Worm (Caenorhabditis elegans): ENCODE results near the gene F20D6.5.

F20D6.5 gene

ce11 chrV:8161699-8162098, at the start of gene F20D6.5:
F20D6.5 (plus strand) TSS chrV:8161957.
- TF ChIP-seq C34F6.9 (tag; optimal IDR thresholded peaks at IDR 0.05) (no peak), sma-9 (GFP tag; optimal IDR thresholded peaks at IDR 0.05) (peak; percentile 64), sma-9 (tag; optimal IDR thresholded peaks at IDR 0.05) (no peak), fos-1 (tag; optimal IDR thresholded peaks at IDR 0.05) (peak; percentile 18)

- TF ChIP-seq F13H6.1 (tag; optimal IDR thresholded peaks at IDR 0.05) (no peak), lin-11 (tag; optimal IDR thresholded peaks at IDR 0.05) (no peak), ceh-16 (tag; optimal IDR thresholded peaks at IDR 0.05) (no peak), unc-39 (tag; optimal IDR thresholded peaks at IDR 0.05) (no peak), nhr-25 (tag; optimal IDR thresholded peaks at IDR 0.05) (no peak), elt-3 (tag; optimal IDR thresholded peaks at IDR 0.05) (no peak), skn-1 (tag; optimal IDR thresholded peaks at IDR 0.05) (no peak), nhr-11 (tag; optimal IDR thresholded peaks at IDR 0.05) (no peak), lsy-2 (tag; optimal IDR thresholded peaks at IDR 0.05) (no peak), nhr-12 (tag; optimal IDR thresholded peaks at IDR 0.05) (no peak), Y55F3AM.14 (GFP tag; optimal IDR thresholded peaks at IDR 0.05) (no peak), C34F6.9 (tag; optimal IDR thresholded peaks at IDR 0.05) (no peak), ztf-11 (tag; optimal IDR thresholded peaks at IDR 0.05) (no peak)
These were observed 47.2 kb upstream of the F20D6.5 start for ce11 chrV:8114542-8114941.

DNA sequence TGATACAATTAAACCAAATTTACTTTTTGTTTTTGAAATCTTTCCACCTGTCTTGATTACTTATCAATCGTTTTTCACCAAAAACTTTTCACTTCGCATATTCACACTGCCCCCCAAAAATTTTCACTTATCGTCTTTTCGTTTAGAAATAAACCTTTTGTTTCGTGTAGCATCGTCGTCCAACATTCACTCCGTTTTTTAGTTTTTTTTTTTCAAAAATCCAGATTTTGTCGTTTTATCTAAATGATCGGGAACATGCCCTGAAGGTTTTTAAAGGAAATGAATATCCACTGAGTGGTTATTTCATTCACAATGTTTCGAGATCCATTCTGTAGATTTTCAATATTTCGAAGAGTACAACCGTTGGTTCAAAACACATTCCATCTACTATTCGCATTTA, 43.8 kb upstream of the F20D6.5 start, which contains the start of gene D1014.7:
TSS of gene D1014.7 (plus strand) at position 301 of the 400 bp plus-strand sequence.
- TF ChIP-seq gmeb-1 (tag; optimal IDR thresholded peaks at IDR 0.05): no peak
- no peak for TF ChIP-seq nhr-6 (tag; optimal IDR thresholded peaks at IDR 0.05)
- TF ChIP-seq mbf-1 (tag; optimal IDR thresholded peaks at IDR 0.05): no peak
- no peak for TF ChIP-seq peb-1 (tag; optimal IDR thresholded peaks at IDR 0.05)

DNA sequence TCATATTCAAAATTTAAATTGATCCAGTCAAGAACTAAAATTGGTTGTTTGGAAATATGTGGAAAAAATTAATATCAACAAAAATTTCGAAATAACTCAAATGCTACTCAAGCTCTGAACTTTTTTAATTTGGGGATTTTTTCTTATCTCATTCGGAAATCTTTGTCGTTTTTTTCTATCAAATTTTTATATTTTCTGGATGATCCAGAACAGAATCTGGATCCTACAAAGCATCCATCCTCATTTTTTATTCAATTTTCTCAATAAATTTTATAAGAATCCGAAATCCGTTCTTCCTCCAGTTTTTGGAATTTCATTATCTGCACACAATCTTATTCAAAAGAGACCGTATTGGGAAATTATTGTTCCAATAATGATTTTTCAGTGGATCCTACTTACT, 40.9 kb upstream of the F20D6.5 start, which contains the start of gene D1014.6:
TSS of gene D1014.6 (plus strand) at position 301 of the 400 bp plus-strand sequence.
- no peak for TF ChIP-seq nhr-77 (tag; optimal IDR thresholded peaks at IDR 0.05)
- TF ChIP-seq sem-4 (tag; optimal IDR thresholded peaks at IDR 0.05): no peak
- no peak for TF ChIP-seq ztf-11 (tag; optimal IDR thresholded peaks at IDR 0.05)
- no peak for TF ChIP-seq nhr-21 (tag; optimal IDR thresholded peaks at IDR 0.05)
- no peak for TF ChIP-seq nhr-11 (tag; optimal IDR thresholded peaks at IDR 0.05)

DNA sequence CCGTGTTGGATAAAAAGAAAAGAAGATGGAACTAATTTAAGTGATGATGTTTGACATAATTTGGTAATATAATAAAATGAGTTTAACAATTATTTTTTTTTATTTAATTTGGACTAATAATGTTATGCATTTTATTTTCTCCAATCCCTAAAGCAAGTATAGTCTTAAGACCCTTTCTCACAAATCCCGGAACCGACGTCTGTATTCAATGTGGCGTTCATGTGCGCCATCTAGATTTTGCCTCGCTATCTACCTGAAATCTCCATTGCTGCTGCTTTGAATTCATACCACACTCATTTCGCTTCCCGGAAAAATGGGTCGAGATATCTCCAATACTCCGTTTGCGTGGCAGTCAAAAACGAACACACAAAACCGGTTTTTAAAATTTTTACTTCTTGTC, 38.4 kb upstream of the F20D6.5 start, which contains the start of gene D1014.5:
TSS of gene D1014.5 (plus strand) at position 301 of the 400 bp plus-strand sequence.
- TF ChIP-seq egl-27 (tag; optimal IDR thresholded peaks at IDR 0.05): no peak
- no peak for TF ChIP-seq nhr-237 (tag; optimal IDR thresholded peaks at IDR 0.05)
- TF ChIP-seq mdl-1 (tag; optimal IDR thresholded peaks at IDR 0.05): no peak
- TF ChIP-seq ztf-11 (tag; optimal IDR thresholded peaks at IDR 0.05): no peak
- no peak for TF ChIP-seq nhr-77 (tag; optimal IDR thresholded peaks at IDR 0.05)
- TF ChIP-seq nhr-6 (tag; optimal IDR thresholded peaks at IDR 0.05): no peak
- TF ChIP-seq peb-1 (tag; optimal IDR thresholded peaks at IDR 0.05): no peak
- no peak for TF ChIP-seq nhr-11 (tag; optimal IDR thresholded peaks at IDR 0.05)

DNA sequence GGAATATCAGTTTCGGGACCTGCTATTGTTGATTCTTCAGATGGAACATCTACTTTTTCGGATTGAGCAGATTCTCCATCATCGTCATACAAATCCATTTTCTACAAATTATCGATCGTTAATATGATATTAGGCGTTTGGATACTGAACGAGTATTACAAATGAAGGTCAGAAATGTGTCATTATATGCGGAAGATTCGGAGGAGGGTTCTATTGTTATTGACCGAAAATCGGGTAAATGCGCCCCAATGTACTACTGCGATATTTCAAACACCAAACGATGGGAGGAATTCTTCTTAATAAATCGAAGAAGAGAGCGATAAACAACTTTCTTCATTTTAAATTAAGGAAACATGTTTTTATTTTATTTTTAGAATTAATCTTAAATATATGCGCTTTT, 32.5 kb upstream of the F20D6.5 start, which contains the start of gene spr-1:
TSS of gene spr-1 (minus strand) at position 101 of the 400 bp plus-strand sequence.
- TF ChIP-seq sma-9 (GFP tag; optimal IDR thresholded peaks at IDR 0.05) (no peak), sma-9 (tag; optimal IDR thresholded peaks at IDR 0.05) (no peak), ceh-16 (tag; optimal IDR thresholded peaks at IDR 0.05) (no peak), mab-5 (tag; optimal IDR thresholded peaks at IDR 0.05) (no peak), elt-1 (tag; optimal IDR thresholded peaks at IDR 0.05) (no peak), nhr-237 (tag; optimal IDR thresholded peaks at IDR 0.05) (no peak), blmp-1 (tag; optimal IDR thresholded peaks at IDR 0.05; ENCODE audit: insufficient read depth) (no peak), nhr-25 (tag; optimal IDR thresholded peaks at IDR 0.05) (no peak), alr-1 (tag; optimal IDR thresholded peaks at IDR 0.05) (no peak), gmeb-1 (tag; optimal IDR thresholded peaks at IDR 0.05) (no peak), R02D3.7 (tag; optimal IDR thresholded peaks at IDR 0.05) (no peak), elt-3 (tag; optimal IDR thresholded peaks at IDR 0.05) (no peak), fos-1 (tag; optimal IDR thresholded peaks at IDR 0.05) (no peak)

DNA sequence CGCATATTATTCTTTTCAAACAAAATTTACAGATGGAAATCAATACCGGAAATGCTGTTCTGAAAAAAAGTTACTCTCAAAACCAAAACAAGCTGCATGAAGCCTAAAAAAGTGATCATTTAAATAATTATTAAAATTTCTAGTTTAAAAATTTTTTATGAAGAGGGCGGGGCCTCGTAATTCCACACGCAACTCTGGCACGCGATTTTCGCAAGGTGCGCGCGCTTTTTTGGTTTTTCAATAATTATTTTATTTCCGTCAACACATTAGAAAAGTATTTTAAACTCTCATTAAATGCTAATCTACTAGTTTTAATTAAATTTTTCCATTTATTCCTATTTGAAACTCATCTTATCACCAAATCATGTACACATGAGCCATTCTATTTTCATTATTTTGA, 32.0 kb upstream of the F20D6.5 start:
- no peak for TF ChIP-seq ceh-16 (tag; optimal IDR thresholded peaks at IDR 0.05)

All from whole organism, L2 larva.